ENCODE assay signal across 1 fruit fly cellular context in the genomic region with DNA sequence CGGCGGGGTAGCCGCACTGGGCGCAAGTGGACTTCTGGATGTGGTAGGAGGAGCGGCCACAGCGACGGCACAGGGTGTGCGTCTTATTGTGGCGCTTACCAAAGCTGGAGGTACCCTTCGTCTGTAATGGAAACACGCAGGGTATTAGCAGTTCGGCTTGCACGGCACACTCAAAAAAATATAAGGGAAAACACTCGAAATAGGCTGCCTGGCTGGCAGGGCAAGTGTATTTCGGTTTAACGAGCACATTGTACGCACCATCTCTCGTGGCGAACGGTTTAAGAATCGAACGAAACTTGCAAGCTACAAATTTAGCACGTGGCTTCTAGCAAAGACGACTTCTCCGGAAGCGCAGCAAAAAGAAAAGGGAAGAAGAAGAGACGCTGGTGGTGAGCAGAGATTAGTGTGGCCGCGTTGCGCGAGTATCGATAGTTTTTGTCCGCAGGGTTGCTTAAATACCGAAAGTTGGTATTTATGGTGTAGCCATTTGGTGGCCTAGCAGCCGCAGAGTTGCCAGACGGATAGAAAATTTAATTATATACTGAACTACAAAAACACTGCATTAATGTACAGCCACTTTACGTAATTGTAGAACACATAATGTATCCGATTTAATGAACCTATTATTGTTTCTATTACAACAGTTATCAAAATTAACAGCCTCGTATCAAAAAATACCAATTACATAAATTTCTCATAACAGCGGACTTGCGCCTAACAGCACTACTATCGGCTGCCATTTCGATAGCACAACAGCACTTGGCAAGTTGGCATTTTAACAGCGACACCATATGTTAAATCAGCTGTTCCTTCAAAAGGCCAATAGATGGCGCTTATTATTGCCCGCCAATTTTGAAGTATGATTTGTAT.
TF ChIP-seq lines count a peak whose summit lies in the region.

RpL37-1 (minus strand) TSS at position 374 of the 870 bp plus-strand sequence.

TF ChIP-seq in whole organism, embryonic, 481 proteins besides CTCF, POLR2A, EP300 and RAD21 (continued from another document and continues in another):
- TF ChIP-seq gfzf (GFP tag; optimal IDR thresholded peaks at IDR 0.05; lab: Kevin White, UChicago) (peak; percentile 76), Adf1 (GFP tag; IDR thresholded peaks at IDR 0.05; lab: Robert Waterston, UW) (no peak), CG15514 (GFP tag; optimal IDR thresholded peaks at IDR 0.05; lab: Kevin White, UChicago) (peak; percentile 76), croc (GFP tag; conservative IDR thresholded peaks at IDR 0.05; lab: Robert Waterston, UW) (no peak; the same call in 2 of the 3 replicates), CG3995 (GFP tag; optimal IDR thresholded peaks at IDR 0.05; lab: Kevin White, UChicago) (peak; percentile 36), CoRest (tag; optimal IDR thresholded peaks at IDR 0.05; lab: Kevin White, UChicago) (peak; percentile 51), Nf-YB (GFP tag; optimal IDR thresholded peaks at IDR 0.05; lab: Kevin White, UChicago) (no peak), btn (GFP tag; optimal IDR thresholded peaks at IDR 0.05; lab: Kevin White, UChicago) (peak; percentile 43), Nf-YA (GFP tag; IDR thresholded peaks at IDR 0.05; lab: Robert Waterston, UW) (no peak), Dll (GFP tag; IDR thresholded peaks at IDR 0.05; lab: Robert Waterston, UW; ENCODE audit: partially characterized antibody) (peak; percentile 79), Taf1 (GFP tag; IDR thresholded peaks at IDR 0.05; lab: Robert Waterston, UW) (0 out of 2 replicates have a peak, but pooled peaks have one; percentile 11), CG16815 (GFP tag; optimal IDR thresholded peaks at IDR 0.05; lab: Kevin White, UChicago) (peak; percentile 12), Hr3 (GFP tag; optimal IDR thresholded peaks at IDR 0.05; lab: Kevin White, UChicago) (no peak), pb (GFP tag; optimal IDR thresholded peaks at IDR 0.05; lab: Kevin White, UChicago) (peak; percentile 63), B-H1 (GFP tag; IDR thresholded peaks at IDR 0.05; lab: Robert Waterston, UW) (peak; percentile 15; the same call in 2 of the 3 replicates), Hr78 (GFP tag; optimal IDR thresholded peaks at IDR 0.05; lab: Kevin White, UChicago) (no peak), CG1647 (GFP tag; optimal IDR thresholded peaks at IDR 0.05; lab: Kevin White, UChicago) (peak; percentile 15), CG9817 (tag; optimal IDR thresholded peaks at IDR 0.05; lab: Kevin White, UChicago) (peak; percentile 47), CG10209 (GFP tag; optimal IDR thresholded peaks at IDR 0.05; lab: Kevin White, UChicago) (peak; percentile 69), ewg (GFP tag; optimal IDR thresholded peaks at IDR 0.05; lab: Kevin White, UChicago) (peak; percentile 43), CG13123 (GFP tag; optimal IDR thresholded peaks at IDR 0.05; lab: Kevin White, UChicago) (peak; percentile 41), gcm (GFP tag; optimal IDR thresholded peaks at IDR 0.05; lab: Kevin White, UChicago) (peak; percentile 29), CG1529 (GFP tag; optimal IDR thresholded peaks at IDR 0.05; lab: Kevin White, UChicago) (no peak), CG10147 (GFP tag; optimal IDR thresholded peaks at IDR 0.05; lab: Kevin White, UChicago) (peak; percentile 45), CG5180 (GFP tag; optimal IDR thresholded peaks at IDR 0.05; lab: Kevin White, UChicago) (peak; percentile 5), nau (GFP tag; optimal IDR thresholded peaks at IDR 0.05; lab: Kevin White, UChicago) (peak; percentile 59), CG17802 (tag; optimal IDR thresholded peaks at IDR 0.05; lab: Kevin White, UChicago) (peak; percentile 34), CG18764 (GFP tag; optimal IDR thresholded peaks at IDR 0.05; lab: Kevin White, UChicago) (peak; percentile 41), hth (optimal IDR thresholded peaks at IDR 0.05; lab: Kevin White, UChicago) (no peak), CG14441 (GFP tag; IDR thresholded peaks at IDR 0.05; lab: Robert Waterston, UW) (peak; percentile 66), odd (GFP tag; optimal IDR thresholded peaks at IDR 0.05; lab: Kevin White, UChicago) (peak; percentile 68), jumu (GFP tag; optimal IDR thresholded peaks at IDR 0.05; lab: Kevin White, UChicago) (peak; percentile 35), Rx (GFP tag; IDR thresholded peaks at IDR 0.05; lab: Robert Waterston, UW) (peak; percentile 66), CG4328 (GFP tag; optimal IDR thresholded peaks at IDR 0.05; lab: Kevin White, UChicago) (peak; percentile 57), CG9215 (GFP tag; IDR thresholded peaks at IDR 0.05; lab: Robert Waterston, UW) (no peak), fu2 (GFP tag; optimal IDR thresholded peaks at IDR 0.05; lab: Kevin White, UChicago) (peak; percentile 29), dmrt99B (tag; optimal IDR thresholded peaks at IDR 0.05; lab: Kevin White, UChicago) (peak; percentile 38), CG32772 (GFP tag; IDR thresholded peaks at IDR 0.05; lab: Robert Waterston, UW) (peak; percentile 48), jing (GFP tag; optimal IDR thresholded peaks at IDR 0.05; lab: Kevin White, UChicago) (no peak), H2.0 (GFP tag; IDR thresholded peaks at IDR 0.05; lab: Robert Waterston, UW) (peak; percentile 48; the same call in 1 of the 2 replicates), emc (GFP tag; optimal IDR thresholded peaks at IDR 0.05; lab: Kevin White, UChicago) (peak; percentile 23), danr (GFP tag; IDR thresholded peaks at IDR 0.05; lab: Robert Waterston, UW) (no peak), CG3163 (GFP tag; optimal IDR thresholded peaks at IDR 0.05; lab: Kevin White, UChicago) (peak; percentile 68), CG13424 (tag; optimal IDR thresholded peaks at IDR 0.05; lab: Kevin White, UChicago) (peak; percentile 34), Xrp1 (GFP tag; IDR thresholded peaks at IDR 0.05; lab: Robert Waterston, UW) (peak; percentile 16; the same call in 1 of the 2 replicates), CG7357 (GFP tag; IDR thresholded peaks at IDR 0.05; lab: Robert Waterston, UW) (no peak), CG14860 (GFP tag; IDR thresholded peaks at IDR 0.05; lab: Robert Waterston, UW; ENCODE audit: partially characterized antibody) (peak; percentile 49; the same call in 1 of the 3 replicates), BtbVII (GFP tag; optimal IDR thresholded peaks at IDR 0.05; lab: Kevin White, UChicago) (peak; percentile 52), CG11560 (tag; IDR thresholded peaks at IDR 0.05; lab: Robert Waterston, UW) (no peak), Dfd (GFP tag; optimal IDR thresholded peaks at IDR 0.05; lab: Kevin White, UChicago) (no peak), CG12659 (GFP tag; optimal IDR thresholded peaks at IDR 0.05; lab: Kevin White, UChicago) (peak; percentile 90), CG31388 (GFP tag; optimal IDR thresholded peaks at IDR 0.05; lab: Kevin White, UChicago) (no peak), chn (GFP tag; optimal IDR thresholded peaks at IDR 0.05; lab: Kevin White, UChicago) (peak; percentile 41), Chrac-16 (GFP tag; optimal IDR thresholded peaks at IDR 0.05; lab: Kevin White, UChicago) (peak; percentile 25), gsb-n (tag; optimal IDR thresholded peaks at IDR 0.05; lab: Kevin White, UChicago) (peak; percentile 31), CG12769 (tag; optimal IDR thresholded peaks at IDR 0.05; lab: Kevin White, UChicago) (peak; percentile 31), CG18599 (GFP tag; optimal IDR thresholded peaks at IDR 0.05; lab: Kevin White, UChicago) (peak; percentile 76), HLH4C (GFP tag; IDR thresholded peaks at IDR 0.05; lab: Robert Waterston, UW; ENCODE audit: partially characterized antibody) (peak; percentile 61; the same call in 1 of the 3 replicates), CG15073 (GFP tag; optimal IDR thresholded peaks at IDR 0.05; lab: Kevin White, UChicago) (no peak), Vsx1 (GFP tag; optimal IDR thresholded peaks at IDR 0.05; lab: Kevin White, UChicago) (peak; percentile 56), sc (optimal IDR thresholded peaks at IDR 0.05; lab: Kevin White, UChicago) (no peak), sc (GFP tag; optimal IDR thresholded peaks at IDR 0.05; lab: Kevin White, UChicago) (no peak), Bteb2 (GFP tag; optimal IDR thresholded peaks at IDR 0.05; lab: Kevin White, UChicago) (no peak), sob (GFP tag; IDR thresholded peaks at IDR 0.05; lab: Robert Waterston, UW) (peak; percentile 84), CG9609 (GFP tag; optimal IDR thresholded peaks at IDR 0.05; lab: Kevin White, UChicago) (peak; percentile 72), CG17829 (tag; optimal IDR thresholded peaks at IDR 0.05; lab: Kevin White, UChicago) (peak; percentile 40), luna (GFP tag; optimal IDR thresholded peaks at IDR 0.05; lab: Kevin White, UChicago) (peak; percentile 41), CG2678 (tag; optimal IDR thresholded peaks at IDR 0.05; lab: Kevin White, UChicago) (peak; percentile 47), YL-1 (GFP tag; optimal IDR thresholded peaks at IDR 0.05; lab: Kevin White, UChicago) (peak; percentile 94), Stat92E (GFP tag; optimal IDR thresholded peaks at IDR 0.05; lab: Kevin White, UChicago) (peak in 1 of 3 experiments; percentile 27), ci (GFP tag; IDR thresholded peaks at IDR 0.05; lab: Robert Waterston, UW) (peak; percentile 92), psq (GFP tag; optimal IDR thresholded peaks at IDR 0.05; lab: Kevin White, UChicago) (peak; percentile 2), Lpt (GFP tag; optimal IDR thresholded peaks at IDR 0.05; lab: Kevin White, UChicago) (no peak), CG13287 (GFP tag; IDR thresholded peaks at IDR 0.05; lab: Robert Waterston, UW; ENCODE audit: partially characterized antibody) (peak; percentile 82), Awh (GFP tag; IDR thresholded peaks at IDR 0.05; lab: Robert Waterston, UW) (no peak; the same call in 1 of the 2 replicates), Sin3A (optimal IDR thresholded peaks at IDR 0.05; lab: Kevin White, UChicago) (peak; percentile 98), CG17612 (GFP tag; IDR thresholded peaks at IDR 0.05; lab: Robert Waterston, UW) (no peak), Kr (GFP tag; optimal IDR thresholded peaks at IDR 0.05; lab: Kevin White, UChicago) (peak; percentile 4), CG30403 (GFP tag; optimal IDR thresholded peaks at IDR 0.05; lab: Kevin White, UChicago) (peak; percentile 66), pnt (GFP tag; optimal IDR thresholded peaks at IDR 0.05; lab: Kevin White, UChicago) (peak; percentile 25), CG18011 (GFP tag; optimal IDR thresholded peaks at IDR 0.05; lab: Kevin White, UChicago) (peak; percentile 63), dimm (GFP tag; IDR thresholded peaks at IDR 0.05; lab: Robert Waterston, UW) (no peak), zen2 (GFP tag; IDR thresholded peaks at IDR 0.05; lab: Robert Waterston, UW; ENCODE audit: partially characterized antibody) (peak; percentile 47; the same call in 1 of the 3 replicates), CG6272 (GFP tag; IDR thresholded peaks at IDR 0.05; lab: Robert Waterston, UW) (peak; percentile 47; the same call in 1 of the 2 replicates), tin (GFP tag; optimal IDR thresholded peaks at IDR 0.05; lab: Kevin White, UChicago) (peak; percentile 46), CG4730 (GFP tag; IDR thresholded peaks at IDR 0.05; lab: Robert Waterston, UW) (peak; percentile 43; the same call in 1 of the 2 replicates), hkb (optimal IDR thresholded peaks at IDR 0.05; lab: Kevin White, UChicago) (peak; percentile 50), hkb (GFP tag; IDR thresholded peaks at IDR 0.05; lab: Robert Waterston, UW) (peak; percentile 72), CG6813 (GFP tag; optimal IDR thresholded peaks at IDR 0.05; lab: Kevin White, UChicago) (peak; percentile 67), run (tag; optimal IDR thresholded peaks at IDR 0.05; lab: Kevin White, UChicago) (no peak), CG7963 (GFP tag; IDR thresholded peaks at IDR 0.05; lab: Robert Waterston, UW; ENCODE audit: partially characterized antibody) (peak; percentile 16; the same call in 2 of the 3 replicates), Hmx (GFP tag; optimal IDR thresholded peaks at IDR 0.05; lab: Kevin White, UChicago) (no peak), aop (GFP tag; IDR thresholded peaks at IDR 0.05; lab: Robert Waterston, UW) (0 out of 2 replicates have a peak, but pooled peaks have one; percentile 30), CG10543 (GFP tag; optimal IDR thresholded peaks at IDR 0.05; lab: Kevin White, UChicago) (peak; percentile 74), eve (GFP tag; optimal IDR thresholded peaks at IDR 0.05; lab: Kevin White, UChicago) (no peak), CG9876 (GFP tag; optimal IDR thresholded peaks at IDR 0.05; lab: Kevin White, UChicago) (peak; percentile 74), CG6765 (GFP tag; optimal IDR thresholded peaks at IDR 0.05; lab: Kevin White, UChicago) (peak; percentile 71), her (GFP tag; optimal IDR thresholded peaks at IDR 0.05; lab: Kevin White, UChicago) (peak; percentile 67), Jarid2 (GFP tag; optimal IDR thresholded peaks at IDR 0.05; lab: Kevin White, UChicago) (peak; percentile 58), Xbp1 (GFP tag; optimal IDR thresholded peaks at IDR 0.05; lab: Kevin White, UChicago) (peak; percentile 58), tio (GFP tag; optimal IDR thresholded peaks at IDR 0.05; lab: Kevin White, UChicago) (no peak), Atf-2 (GFP tag; optimal IDR thresholded peaks at IDR 0.05; lab: Kevin White, UChicago) (peak; percentile 22), kni (GFP tag; optimal IDR thresholded peaks at IDR 0.05; lab: Kevin White, UChicago) (peak; percentile 51), CG3281 (GFP tag; optimal IDR thresholded peaks at IDR 0.05; lab: Kevin White, UChicago) (peak; percentile 78), Camta (GFP tag; optimal IDR thresholded peaks at IDR 0.05; lab: Kevin White, UChicago) (peak; percentile 77), HHEX (GFP tag; optimal IDR thresholded peaks at IDR 0.05; lab: Kevin White, UChicago) (peak; percentile 64), klu (GFP tag; IDR thresholded peaks at IDR 0.05; lab: Robert Waterston, UW) (peak; percentile 34; the same call in 1 of the 2 replicates), CG14014 (GFP tag; IDR thresholded peaks at IDR 0.05; lab: Robert Waterston, UW) (peak; percentile 60; the same call in 1 of the 2 replicates), Mrtf (GFP tag; IDR thresholded peaks at IDR 0.05; lab: Robert Waterston, UW) (peak; percentile 40; the same call in 1 of the 3 replicates), maf-S (GFP tag; optimal IDR thresholded peaks at IDR 0.05; lab: Kevin White, UChicago) (peak; percentile 64), MTF-1 (GFP tag; optimal IDR thresholded peaks at IDR 0.05; lab: Kevin White, UChicago; ENCODE audit: borderline replicate concordance) (peak; percentile 80), CG17385 (GFP tag; optimal IDR thresholded peaks at IDR 0.05; lab: Kevin White, UChicago) (peak; percentile 95), Oaz (GFP tag; IDR thresholded peaks at IDR 0.05; lab: Robert Waterston, UW) (peak; percentile 46), CG34224 (GFP tag; IDR thresholded peaks at IDR 0.05; lab: Robert Waterston, UW; ENCODE audit: partially characterized antibody) (peak; percentile 61; the same call in 2 of the 3 replicates), salm (tag; optimal IDR thresholded peaks at IDR 0.05; lab: Kevin White, UChicago) (peak; percentile 54), phol (tag; optimal IDR thresholded peaks at IDR 0.05; lab: Kevin White, UChicago) (peak; percentile 76)
